Worm (Caenorhabditis elegans): ENCODE data around the gene F16G10.8.

Gene F16G10.8

DNA sequence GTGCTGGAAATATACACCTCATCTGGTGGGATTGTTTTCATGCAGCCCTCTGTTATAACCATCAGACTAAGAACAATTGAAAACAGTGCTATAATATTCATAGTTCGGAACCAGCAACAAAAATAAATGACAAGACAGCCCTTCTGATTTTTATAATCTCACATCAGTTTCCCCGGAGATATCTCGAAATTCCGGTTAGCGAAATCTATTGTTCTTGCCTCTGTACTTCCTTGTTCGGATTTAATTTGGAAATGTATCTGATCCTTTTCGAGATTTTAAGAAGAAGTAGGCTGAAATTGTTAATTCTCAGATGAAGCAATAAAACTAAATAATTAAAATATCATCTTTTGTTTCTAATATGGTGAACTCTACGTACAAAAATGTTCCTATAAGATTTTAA, 19.6 kb downstream of the F16G10.8 start, which contains the start of gene F43C11.11:
Gene F43C11.11, minus strand, starts transcription at position 101 of the 400 bp plus-strand sequence.
- TF ChIP-seq F49E8.2 (tag; optimal IDR thresholded peaks at IDR 0.05; ENCODE audit: insufficient read depth) (no peak), lag-1 (GFP tag; IDR thresholded peaks at IDR 0.05) (no peak), ceh-58 (GFP tag; IDR thresholded peaks at IDR 0.05) (no peak), cebp-2 (GFP tag; IDR thresholded peaks at IDR 0.05) (no peak), unc-130 (GFP tag; optimal IDR thresholded peaks at IDR 0.05) (no peak), tbp1 (GFP tag; optimal IDR thresholded peaks at IDR 0.05) (no peak), him-1 (tag; optimal IDR thresholded peaks at IDR 0.05) (no peak), F57A8.1 (GFP tag; optimal IDR thresholded peaks at IDR 0.05) (no peak), gei-17 (GFP tag; optimal IDR thresholded peaks at IDR 0.05) (no peak), ztf-22 (GFP tag; optimal IDR thresholded peaks at IDR 0.05) (no peak), T26A5.8 (tag; optimal IDR thresholded peaks at IDR 0.05) (no peak), madf-10 (tag; optimal IDR thresholded peaks at IDR 0.05) (no peak), snpc-4 (GFP tag; optimal IDR thresholded peaks at IDR 0.05) (no peak), snpc-4 (tag; optimal IDR thresholded peaks at IDR 0.05) (no peak)

DNA sequence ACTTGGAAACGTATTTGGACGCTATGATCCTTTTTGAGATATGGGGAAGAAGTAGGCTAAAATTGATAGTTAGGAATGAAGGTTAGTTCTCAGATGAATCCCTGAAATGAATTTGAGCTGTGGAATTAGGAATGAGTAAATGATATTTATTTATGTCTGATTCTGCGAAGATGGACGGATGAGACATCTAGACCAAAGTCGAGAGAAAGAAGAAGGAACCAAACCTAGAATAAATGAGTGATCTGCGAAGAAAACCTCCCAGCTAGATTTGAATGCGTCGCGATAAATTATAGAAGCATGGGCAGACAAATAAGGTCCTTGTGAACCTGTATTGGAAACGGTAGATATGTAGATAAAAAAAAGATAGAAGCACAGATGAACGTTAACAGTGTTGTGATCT, 23.3 kb downstream of the F16G10.8 start, which contains the start of gene F43C11.16:
Gene F43C11.16, minus strand, starts transcription at position 101 of the 400 bp plus-strand sequence.
- TF ChIP-seq him-1 (tag; optimal IDR thresholded peaks at IDR 0.05), result no peak
- TF ChIP-seq unc-130 (GFP tag; optimal IDR thresholded peaks at IDR 0.05), result no peak
- no peak for TF ChIP-seq akir-1 (GFP tag; optimal IDR thresholded peaks at IDR 0.05)
- TF ChIP-seq ZK185.1 (tag; optimal IDR thresholded peaks at IDR 0.05; ENCODE audit: poor library complexity, severe bottlenecking), result no peak
- TF ChIP-seq snpc-3.4 (tag; optimal IDR thresholded peaks at IDR 0.05), result no peak
- TF ChIP-seq F39B2.1 (GFP tag; IDR thresholded peaks at IDR 0.05), result no peak
- no peak for TF ChIP-seq attf-5 (GFP tag; optimal IDR thresholded peaks at IDR 0.05)
- no peak for TF ChIP-seq C06A6.2 (GFP tag; conservative IDR thresholded peaks at IDR 0.05)
- no peak for TF ChIP-seq T07F8.4 (tag; optimal IDR thresholded peaks at IDR 0.05)
- no peak for TF ChIP-seq bed-2 (GFP tag; IDR thresholded peaks at IDR 0.05)
- no peak for TF ChIP-seq efl-1 (GFP tag; optimal IDR thresholded peaks at IDR 0.05)
- TF ChIP-seq dpff-1 (tag; optimal IDR thresholded peaks at IDR 0.05), result no peak
- TF ChIP-seq madf-3 (GFP tag; IDR thresholded peaks at IDR 0.05), result no peak
- TF ChIP-seq lin-40 (tag; optimal IDR thresholded peaks at IDR 0.05), result no peak

DNA sequence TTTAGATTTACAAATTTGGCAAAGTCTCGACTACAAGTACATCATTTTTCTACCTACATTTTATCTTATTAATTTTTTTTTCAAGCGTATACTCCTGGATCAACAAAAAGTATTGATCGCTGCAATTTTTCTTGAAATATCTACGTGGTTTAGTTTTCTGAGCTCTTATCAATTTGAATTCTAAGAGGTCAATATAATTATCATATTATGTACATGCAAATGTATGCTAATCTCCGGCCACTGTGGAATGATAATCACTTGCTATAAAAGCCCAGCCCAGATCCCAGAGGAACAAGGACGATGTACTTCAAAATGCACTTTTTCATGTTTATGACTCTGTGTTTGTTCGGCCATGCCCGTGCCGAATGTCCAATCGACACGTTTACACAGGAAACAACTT, 26.4 kb downstream of the F16G10.8 start, which contains the start of gene F43C11.1:
Gene F43C11.1, plus strand, starts transcription at position 301 of the 400 bp plus-strand sequence.
- no peak for TF ChIP-seq nhr-27 (tag; optimal IDR thresholded peaks at IDR 0.05)
- TF ChIP-seq athp-1 (tag; optimal IDR thresholded peaks at IDR 0.05), result no peak
- no peak for TF ChIP-seq F57C9.4 (tag; optimal IDR thresholded peaks at IDR 0.05)
- no peak for TF ChIP-seq ztf-22 (GFP tag; optimal IDR thresholded peaks at IDR 0.05)
- no peak for TF ChIP-seq chd-7 (tag; optimal IDR thresholded peaks at IDR 0.05)
- no peak for TF ChIP-seq akir-1 (GFP tag; optimal IDR thresholded peaks at IDR 0.05)
- no peak for TF ChIP-seq ceh-91 (GFP tag; IDR thresholded peaks at IDR 0.05)
- TF ChIP-seq him-1 (tag; optimal IDR thresholded peaks at IDR 0.05), result no peak
- no peak for TF ChIP-seq Y95B8A.8 (GFP tag; IDR thresholded peaks at IDR 0.05)
- no peak for TF ChIP-seq ZK185.1 (tag; optimal IDR thresholded peaks at IDR 0.05; ENCODE audit: poor library complexity, severe bottlenecking)
- no peak for TF ChIP-seq nfya-2 (GFP tag; IDR thresholded peaks at IDR 0.05)
- TF ChIP-seq let-526 (GFP tag; IDR thresholded peaks at IDR 0.05), result no peak
- no peak for TF ChIP-seq mxl-1 (tag; optimal IDR thresholded peaks at IDR 0.05)
- no peak for TF ChIP-seq C17E4.6 (GFP tag; IDR thresholded peaks at IDR 0.05)
- TF ChIP-seq madf-8 (GFP tag; conservative IDR thresholded peaks at IDR 0.05), result no peak
- TF ChIP-seq lir-1 (GFP tag; conservative IDR thresholded peaks at IDR 0.05), result no peak
- TF ChIP-seq ceh-40 (GFP tag; IDR thresholded peaks at IDR 0.05), result no peak
- TF ChIP-seq dpl-1 (GFP tag; optimal IDR thresholded peaks at IDR 0.05), result no peak
- TF ChIP-seq tbp1 (GFP tag; optimal IDR thresholded peaks at IDR 0.05), result no peak
- no peak for TF ChIP-seq F55B11.4 (tag; optimal IDR thresholded peaks at IDR 0.05; ENCODE audit: borderline replicate concordance, insufficient read depth)

Measured in whole organism, young adult.